Fruit fly (Drosophila melanogaster): ENCODE results near the gene CG18549.

CG18549 gene

dm6 chr3R:12413274-12413958, 35.7 kb upstream of the CG18549 start, which contains the start of the genes Dip-C and pps (continued):
- peak; percentile 44 for TF ChIP-seq Med (GFP tag)
- TF ChIP-seq pan (optimal IDR thresholded peaks at IDR 0.05), result no peak
- peak in 1 of 2 experiments; percentile 9 for TF ChIP-seq pan (GFP tag; optimal IDR thresholded peaks at IDR 0.05 in 1 of 2, IDR thresholded peaks at IDR 0.05 in 1 of 2)
- TF ChIP-seq Xbp1 (GFP tag; optimal IDR thresholded peaks at IDR 0.05), result peak; percentile 3
- TF ChIP-seq wek (GFP tag; optimal IDR thresholded peaks at IDR 0.05), result peak; percentile 13
- TF ChIP-seq tna (GFP tag; IDR thresholded peaks at IDR 0.05; ENCODE audit: partially characterized antibody), result no peak
- no peak for TF ChIP-seq da (GFP tag; optimal IDR thresholded peaks at IDR 0.05)
- TF ChIP-seq Elba2 (GFP tag; optimal IDR thresholded peaks at IDR 0.05), result no peak
- no peak for TF ChIP-seq dm (GFP tag; optimal IDR thresholded peaks at IDR 0.05)
- TF ChIP-seq CG34224 (GFP tag; IDR thresholded peaks at IDR 0.05; ENCODE audit: partially characterized antibody), result peak; percentile 70
- no peak for TF ChIP-seq CG6175 (GFP tag; IDR thresholded peaks at IDR 0.05)
- TF ChIP-seq CG14710 (tag; optimal IDR thresholded peaks at IDR 0.05), result peak; percentile 58
- TF ChIP-seq HmgZ (tag; optimal IDR thresholded peaks at IDR 0.05), result peak; percentile 12
- peak; percentile 91 for TF ChIP-seq stwl (tag; optimal IDR thresholded peaks at IDR 0.05)
- TF ChIP-seq CG10979 (tag; optimal IDR thresholded peaks at IDR 0.05), result peak; percentile 18
- TF ChIP-seq Lpt (GFP tag; optimal IDR thresholded peaks at IDR 0.05), result no peak
- TF ChIP-seq Hmr (GFP tag; optimal IDR thresholded peaks at IDR 0.05), result no peak
- TF ChIP-seq Stat92E (GFP tag; optimal IDR thresholded peaks at IDR 0.05), result no peak
- TF ChIP-seq CG9727 (GFP tag; optimal IDR thresholded peaks at IDR 0.05), result peak; percentile 28
- peak; percentile 39; the same call in 1 of the 3 replicates for TF ChIP-seq CG7963 (GFP tag; IDR thresholded peaks at IDR 0.05; ENCODE audit: partially characterized antibody)
- peak; percentile 60 for TF ChIP-seq gcm (GFP tag; optimal IDR thresholded peaks at IDR 0.05)
- TF ChIP-seq pum (GFP tag; optimal IDR thresholded peaks at IDR 0.05), result no peak
- TF ChIP-seq Scr (GFP tag; IDR thresholded peaks at IDR 0.05; ENCODE audit: partially characterized antibody), result peak; percentile 76
- no peak for TF ChIP-seq ssp (GFP tag; IDR thresholded peaks at IDR 0.05)
- TF ChIP-seq CG12659 (GFP tag; optimal IDR thresholded peaks at IDR 0.05), result peak; percentile 63
- TF ChIP-seq HLH4C (GFP tag; IDR thresholded peaks at IDR 0.05; ENCODE audit: partially characterized antibody), result peak; percentile 68; the same call in 2 of the 3 replicates
- TF ChIP-seq CG2116 (GFP tag; optimal IDR thresholded peaks at IDR 0.05), result peak; percentile 35
- no peak for TF ChIP-seq Awh (GFP tag; IDR thresholded peaks at IDR 0.05)
- TF ChIP-seq zen2 (GFP tag; IDR thresholded peaks at IDR 0.05; ENCODE audit: partially characterized antibody), result peak; percentile 55; the same call in 2 of the 3 replicates
- TF ChIP-seq CG6791 (GFP tag; IDR thresholded peaks at IDR 0.05; ENCODE audit: partially characterized antibody), result peak; percentile 81
- peak; percentile 70 for TF ChIP-seq Opbp (GFP tag; IDR thresholded peaks at IDR 0.05; ENCODE audit: partially characterized antibody)
- peak; percentile 58; the same call in 2 of the 3 replicates for TF ChIP-seq vnd (GFP tag; IDR thresholded peaks at IDR 0.05; ENCODE audit: partially characterized antibody)
- peak; percentile 23 for TF ChIP-seq mirr (GFP tag; optimal IDR thresholded peaks at IDR 0.05)
- peak; percentile 56 for TF ChIP-seq CG17829 (tag; optimal IDR thresholded peaks at IDR 0.05)
- TF ChIP-seq CG34376 (GFP tag; optimal IDR thresholded peaks at IDR 0.05), result peak; percentile 44
- TF ChIP-seq Dll (GFP tag; IDR thresholded peaks at IDR 0.05; ENCODE audit: partially characterized antibody), result peak; percentile 75
- TF ChIP-seq CG14667 (GFP tag; IDR thresholded peaks at IDR 0.05), result no peak
- peak; percentile 61 for TF ChIP-seq Sin3A (optimal IDR thresholded peaks at IDR 0.05)
- peak; percentile 65 for TF ChIP-seq inv (GFP tag; IDR thresholded peaks at IDR 0.05; ENCODE audit: partially characterized antibody)
- no peak for TF ChIP-seq CG3995 (GFP tag; optimal IDR thresholded peaks at IDR 0.05)
- TF ChIP-seq dmrt11E (tag; optimal IDR thresholded peaks at IDR 0.05), result no peak
- TF ChIP-seq nmo (GFP tag; optimal IDR thresholded peaks at IDR 0.05), result peak; percentile 40
- peak; percentile 60 for TF ChIP-seq Sry-δ (GFP tag; optimal IDR thresholded peaks at IDR 0.05)
- no peak for TF ChIP-seq crc (GFP tag; optimal IDR thresholded peaks at IDR 0.05)
- peak; percentile 49 for TF ChIP-seq MESR4 (GFP tag; optimal IDR thresholded peaks at IDR 0.05)
- no peak for TF ChIP-seq nerfin-1 (tag; optimal IDR thresholded peaks at IDR 0.05)
- TF ChIP-seq ftz-f1 (GFP tag; optimal IDR thresholded peaks at IDR 0.05), result peak; percentile 78
- TF ChIP-seq CG2129 (GFP tag; IDR thresholded peaks at IDR 0.05; ENCODE audit: partially characterized antibody), result peak; percentile 40; the same call in 1 of the 2 replicates

Measured in whole organism, embryonic.